Worm (Caenorhabditis elegans): Measurements from ENCODE around the gene C50A2.3.

C50A2.3 gene

ce11 chrIV:1118566-1118965 is 39.3 kb downstream of the C50A2.3 start, which contains the start of gene srx-13:
Gene srx-13 (minus strand): TSS chrIV:1118666.
- no peak for TF ChIP-seq unc-62 (GFP tag; optimal IDR thresholded peaks at IDR 0.05)
- no peak for TF ChIP-seq nfya-1 (tag; optimal IDR thresholded peaks at IDR 0.05; ENCODE audit: insufficient read depth)
- no peak for TF ChIP-seq elt-3 (tag; optimal IDR thresholded peaks at IDR 0.05)
- TF ChIP-seq elt-2 (tag; optimal IDR thresholded peaks at IDR 0.05), result no peak
- no peak for TF ChIP-seq tbx-2 (tag; optimal IDR thresholded peaks at IDR 0.05)
- no peak for TF ChIP-seq lin-15B (tag; optimal IDR thresholded peaks at IDR 0.05)

- TF ChIP-seq nhr-11 (tag; optimal IDR thresholded peaks at IDR 0.05), result no peak
- no peak for TF ChIP-seq fkh-10 (GFP tag; optimal IDR thresholded peaks at IDR 0.05)
- TF ChIP-seq mml-1 (tag; optimal IDR thresholded peaks at IDR 0.05), result no peak
- TF ChIP-seq aly-2 (tag; optimal IDR thresholded peaks at IDR 0.05), result no peak
- no peak for TF ChIP-seq ceh-16 (tag; optimal IDR thresholded peaks at IDR 0.05)
- TF ChIP-seq lin-39 (tag; optimal IDR thresholded peaks at IDR 0.05), result no peak
- TF ChIP-seq sea-2 (GFP tag; optimal IDR thresholded peaks at IDR 0.05), result no peak
- TF ChIP-seq fkh-2 (tag; optimal IDR thresholded peaks at IDR 0.05), result no peak
- TF ChIP-seq elt-3 (tag; optimal IDR thresholded peaks at IDR 0.05), result no peak
- TF ChIP-seq nfya-1 (tag; optimal IDR thresholded peaks at IDR 0.05; ENCODE audit: insufficient read depth), result no peak
- no peak for TF ChIP-seq skn-1 (tag; optimal IDR thresholded peaks at IDR 0.05)
- no peak for TF ChIP-seq ZK546.5 (tag; optimal IDR thresholded peaks at IDR 0.05)
- no peak for TF ChIP-seq nhr-25 (tag; optimal IDR thresholded peaks at IDR 0.05)
- no peak for TF ChIP-seq nhr-23 (tag; optimal IDR thresholded peaks at IDR 0.05)
- no peak for TF ChIP-seq fos-1 (tag; optimal IDR thresholded peaks at IDR 0.05)
Measured at ce11 chrIV:1113638-1114037, 44.2 kb downstream of the C50A2.3 start, which contains the start of gene srx-14. Gene srx-14 (minus strand): TSS chrIV:1113738.

- no peak for TF ChIP-seq fkh-2 (tag; optimal IDR thresholded peaks at IDR 0.05)
- TF ChIP-seq egl-5 (tag; optimal IDR thresholded peaks at IDR 0.05), result no peak
- TF ChIP-seq nhr-23 (tag; optimal IDR thresholded peaks at IDR 0.05), result no peak
- TF ChIP-seq hmg-11 (tag; optimal IDR thresholded peaks at IDR 0.05), result no peak
- TF ChIP-seq mml-1 (tag; optimal IDR thresholded peaks at IDR 0.05), result no peak
- TF ChIP-seq unc-39 (tag; optimal IDR thresholded peaks at IDR 0.05), result no peak
- no peak for TF ChIP-seq pqm-1 (tag; optimal IDR thresholded peaks at IDR 0.05)
Measured at ce11 chrIV:1110999-1111398, 46.8 kb downstream of the C50A2.3 start.

- TF ChIP-seq snpc-4 (tag; optimal IDR thresholded peaks at IDR 0.05) (no peak), elt-3 (tag; optimal IDR thresholded peaks at IDR 0.05) (no peak), nhr-11 (tag; optimal IDR thresholded peaks at IDR 0.05) (no peak), nhr-67 (tag; optimal IDR thresholded peaks at IDR 0.05) (no peak), ztf-11 (tag; optimal IDR thresholded peaks at IDR 0.05) (no peak), fkh-10 (GFP tag; optimal IDR thresholded peaks at IDR 0.05) (no peak), hmg-11 (tag; optimal IDR thresholded peaks at IDR 0.05) (no peak), nhr-28 (tag; optimal IDR thresholded peaks at IDR 0.05) (no peak), elt-1 (tag; optimal IDR thresholded peaks at IDR 0.05) (no peak), lin-39 (tag; optimal IDR thresholded peaks at IDR 0.05) (peak; percentile 78), nhr-12 (tag; optimal IDR thresholded peaks at IDR 0.05) (no peak), egl-5 (tag; optimal IDR thresholded peaks at IDR 0.05) (peak; percentile 29), zag-1 (tag; optimal IDR thresholded peaks at IDR 0.05) (no peak)
Measured at ce11 chrIV:1108030-1108429, 49.8 kb downstream of the C50A2.3 start.

- TF ChIP-seq ceh-28 (tag; optimal IDR thresholded peaks at IDR 0.05), result no peak
- TF ChIP-seq lsy-12 (tag; optimal IDR thresholded peaks at IDR 0.05), result no peak
- no peak for TF ChIP-seq nhr-12 (tag; optimal IDR thresholded peaks at IDR 0.05)
- no peak for TF ChIP-seq unc-39 (tag; optimal IDR thresholded peaks at IDR 0.05)
- no peak for TF ChIP-seq nhr-25 (tag; optimal IDR thresholded peaks at IDR 0.05)
- TF ChIP-seq ZK546.5 (tag; optimal IDR thresholded peaks at IDR 0.05), result no peak
- TF ChIP-seq lin-39 (tag; optimal IDR thresholded peaks at IDR 0.05), result peak; percentile 69
- TF ChIP-seq R02D3.7 (tag; optimal IDR thresholded peaks at IDR 0.05), result no peak
- peak; percentile 29 for TF ChIP-seq ama-1 (optimal IDR thresholded peaks at IDR 0.05)
- no peak for TF ChIP-seq skn-1 (tag; optimal IDR thresholded peaks at IDR 0.05)
- TF ChIP-seq jun-1 (tag; optimal IDR thresholded peaks at IDR 0.05), result no peak
- no peak for TF ChIP-seq sea-2 (GFP tag; optimal IDR thresholded peaks at IDR 0.05)
- TF ChIP-seq nfya-1 (tag; optimal IDR thresholded peaks at IDR 0.05; ENCODE audit: insufficient read depth), result no peak
Measured at ce11 chrIV:1107190-1107589, 50.6 kb downstream of the C50A2.3 start, which contains the start of gene ost-1. Gene ost-1 (plus strand): TSS chrIV:1107396.
